Worm (Caenorhabditis elegans) whole organism, mixed stage, embryonic: ENCODE results near the gene M02D8.6.

Source experiments
- M03D4.4 ChIP-seq: sonication (generic microtip); optimal IDR thresholded peaks from 2 replicates; lab custom pipeline; 2017; ENCODE audit warnings: mild to moderate bottlenecking, missing genetic modification characterization, missing compliant biosample characterization
- bed-3 ChIP-seq: fragments of 200-800 bp; sonication (Bioruptor generic); optimal IDR thresholded peaks from 3 replicates; lab custom pipeline; 2018; ENCODE audit warnings: mild to moderate bottlenecking, missing genetic modification characterization, moderate library complexity, missing compliant biosample characterization
- blmp-1 ChIP-seq: fragments of 150-350 bp; optimal IDR thresholded peaks from 2 replicates; lab custom pipeline; 2014; ENCODE audit warnings: missing biosample characterization, missing genetic modification characterization
- ceh-39 ChIP-seq: fragments of 150-350 bp; optimal IDR thresholded peaks from 2 replicates; lab custom pipeline; 2014; ENCODE audit warnings: missing biosample characterization, missing genetic modification characterization
- ceh-83 ChIP-seq: fragments of 200-800 bp; sonication (Bioruptor generic); optimal IDR thresholded peaks from 2 replicates; lab custom pipeline; 2018; ENCODE audit warnings: mild to moderate bottlenecking, missing genetic modification characterization, missing compliant biosample characterization
- ces-1 ChIP-seq: fragments of 150-350 bp; optimal IDR thresholded peaks from 2 replicates; lab custom pipeline; 2014; ENCODE audit warnings: missing biosample characterization, missing genetic modification reagents, missing genetic modification characterization
- cnd-1 ChIP-seq: fragments of 200-800 bp; sonication (Bioruptor generic); optimal IDR thresholded peaks from 2 replicates; lab custom pipeline; 2018; ENCODE audit warnings: mild to moderate bottlenecking, missing genetic modification characterization, missing compliant biosample characterization
- drap-1 ChIP-seq: fragments of 200-800 bp; sonication (Bioruptor generic); optimal IDR thresholded peaks from 3 replicates; lab custom pipeline; 2018; ENCODE audit warnings: mild to moderate bottlenecking, missing genetic modification characterization, missing compliant biosample characterization
- elt-1 ChIP-seq: sonication (generic microtip); optimal IDR thresholded peaks from 2 replicates; lab custom pipeline; 2017; ENCODE audit warnings: missing genetic modification characterization, mild to moderate bottlenecking, missing compliant biosample characterization, antibody characterized with exemption, moderate library complexity, borderline replicate concordance; ENCODE audit not compliant: insufficient read depth
- elt-3 ChIP-seq: fragments of 150-350 bp; optimal IDR thresholded peaks from 2 replicates; lab custom pipeline; 2014; ENCODE audit warnings: missing biosample characterization, missing genetic modification characterization
- flh-1 ChIP-seq: fragments of 200-800 bp; sonication (Bioruptor generic); optimal IDR thresholded peaks from 2 replicates; lab custom pipeline; 2018; ENCODE audit warnings: mild to moderate bottlenecking, missing genetic modification characterization, moderate library complexity, missing compliant biosample characterization
- ham-2 ChIP-seq: fragments of 200-800 bp; sonication (Bioruptor generic); optimal IDR thresholded peaks from 2 replicates; lab custom pipeline; 2018; ENCODE audit warnings: mild to moderate bottlenecking, missing genetic modification characterization, missing compliant biosample characterization
- hlh-1 ChIP-seq: fragments of 150-350 bp; optimal IDR thresholded peaks from 2 replicates; lab custom pipeline; 2014; ENCODE audit warnings: missing biosample characterization, missing genetic modification reagents, missing genetic modification characterization
- lin-13 ChIP-seq: fragments of 150-350 bp; optimal IDR thresholded peaks from 2 replicates; lab custom pipeline; 2014; ENCODE audit warnings: missing biosample characterization, missing genetic modification characterization
- lin-32 ChIP-seq: fragments of 200-800 bp; sonication (Bioruptor generic); optimal IDR thresholded peaks from 2 replicates; lab custom pipeline; 2018; ENCODE audit warnings: mild to moderate bottlenecking, missing genetic modification characterization, missing compliant biosample characterization
- lsy-2 ChIP-seq: fragments of 150-350 bp; optimal IDR thresholded peaks from 2 replicates; lab custom pipeline; 2014; ENCODE audit warnings: missing biosample characterization, missing genetic modification characterization
- mab-5 ChIP-seq: fragments of 150-350 bp; optimal IDR thresholded peaks from 2 replicates; lab custom pipeline; 2014; ENCODE audit warnings: missing biosample characterization, missing genetic modification characterization
- mls-2 ChIP-seq: sonication (generic microtip); optimal IDR thresholded peaks from 2 replicates; lab custom pipeline; 2016; ENCODE audit warnings: mild to moderate bottlenecking, missing genetic modification characterization, moderate library complexity, missing compliant biosample characterization
- nhr-12 ChIP-seq: fragments of 150-350 bp; optimal IDR thresholded peaks from 2 replicates; lab custom pipeline; 2014; ENCODE audit warnings: missing biosample characterization, missing genetic modification characterization
- nhr-2 ChIP-seq: fragments of 150-350 bp; optimal IDR thresholded peaks from 2 replicates; lab custom pipeline; 2014; ENCODE audit warnings: missing biosample characterization, missing genetic modification characterization
- nhr-237 ChIP-seq: fragments of 150-350 bp; optimal IDR thresholded peaks from 2 replicates; lab custom pipeline; 2014; ENCODE audit warnings: missing biosample characterization, missing genetic modification characterization
- nhr-28 ChIP-seq: fragments of 150-350 bp; optimal IDR thresholded peaks from 2 replicates; lab custom pipeline; 2014; ENCODE audit warnings: missing biosample characterization, missing genetic modification characterization
- nhr-76 ChIP-seq: sonication (generic microtip); optimal IDR thresholded peaks from 2 replicates; lab custom pipeline; 2017; ENCODE audit warnings: missing biosample characterization, missing genetic modification characterization
- sem-2 ChIP-seq: fragments of 200-800 bp; sonication (Bioruptor generic); optimal IDR thresholded peaks from 2 replicates; lab custom pipeline; 2018; ENCODE audit warnings: mild to moderate bottlenecking, missing genetic modification characterization, missing compliant biosample characterization
- snpc-4 ChIP-seq: fragments of 150-350 bp; optimal IDR thresholded peaks from 2 replicates; lab custom pipeline; 2014; ENCODE audit warnings: missing biosample characterization, missing genetic modification characterization
- sptf-1 ChIP-seq: sonication (generic microtip); optimal IDR thresholded peaks from 2 replicates; lab custom pipeline; 2017; ENCODE audit warnings: mild to moderate bottlenecking, missing genetic modification characterization, moderate library complexity, missing compliant biosample characterization
- tbx-8 ChIP-seq: fragments of 200-800 bp; sonication (Bioruptor generic); optimal IDR thresholded peaks from 2 replicates; lab custom pipeline; 2018; ENCODE audit warnings: mild to moderate bottlenecking, missing genetic modification characterization, moderate library complexity, missing compliant biosample characterization
- unc-39 ChIP-seq: fragments of 150-350 bp; optimal IDR thresholded peaks from 2 replicates; lab custom pipeline; 2014; ENCODE audit warnings: missing biosample characterization, missing genetic modification characterization
- unc-62 ChIP-seq: fragments of 150-350 bp; optimal IDR thresholded peaks from 2 replicates; lab custom pipeline; 2014; ENCODE audit warnings: missing biosample characterization, missing genetic modification reagents, missing genetic modification characterization
- zip-8 ChIP-seq: fragments of 150-350 bp; optimal IDR thresholded peaks from 2 replicates; lab custom pipeline; 2014; ENCODE audit warnings: missing biosample characterization, missing genetic modification characterization
- ztf-11 ChIP-seq: fragments of 150-350 bp; optimal IDR thresholded peaks from 2 replicates; lab custom pipeline; 2014; ENCODE audit warnings: missing biosample characterization, missing genetic modification characterization

M02D8.6 gene

DNA sequence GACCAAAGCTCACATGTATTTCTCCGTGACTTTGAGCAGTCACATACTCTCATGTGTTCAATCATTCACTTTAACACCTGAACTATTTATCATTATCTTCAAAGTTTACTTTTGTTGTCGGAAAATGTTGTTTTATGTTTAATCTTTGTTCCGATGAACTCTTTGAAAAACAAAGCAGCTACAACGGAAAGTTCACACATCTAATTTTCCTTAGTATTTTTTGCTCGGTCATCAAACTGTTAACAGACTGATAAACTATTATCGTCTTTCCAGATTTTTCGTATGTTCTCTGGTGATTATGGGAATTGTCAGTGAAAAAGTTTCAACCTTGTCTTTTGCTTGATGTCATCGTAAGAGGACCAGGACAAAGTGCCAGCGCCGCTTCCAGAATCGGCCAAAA, 24.3 kb upstream of the M02D8.6 start:
- no peak for TF ChIP-seq ceh-39
- TF ChIP-seq elt-3 (tag; lab: Kevin White, UChicago), result no peak
- TF ChIP-seq zip-8 (tag; lab: Kevin White, UChicago), result no peak
- TF ChIP-seq elt-1 (tag; lab: Kevin White, UChicago), result no peak
- no peak for TF ChIP-seq ztf-11 (tag; lab: Kevin White, UChicago)
- TF ChIP-seq unc-62 (GFP tag; lab: Kevin White, UChicago), result no peak
- no peak for TF ChIP-seq flh-1
- no peak for TF ChIP-seq ham-2 (GFP tag; lab: Kevin White, UChicago)
- TF ChIP-seq mab-5 (tag; lab: Kevin White, UChicago), result no peak
- no peak for TF ChIP-seq unc-39
- no peak for TF ChIP-seq nhr-12 (tag; lab: Kevin White, UChicago)
- TF ChIP-seq ceh-83 (GFP tag; lab: Kevin White, UChicago), result no peak
- TF ChIP-seq hlh-1 (tag; lab: Kevin White, UChicago), result no peak
- no peak for TF ChIP-seq nhr-28 (tag; lab: Kevin White, UChicago)
- no peak for TF ChIP-seq nhr-237 (tag; lab: Kevin White, UChicago)
- TF ChIP-seq nhr-76 (tag; lab: Kevin White, UChicago), result no peak
- no peak for TF ChIP-seq cnd-1 (tag; lab: Kevin White, UChicago)
- no peak for TF ChIP-seq tbx-8
- no peak for TF ChIP-seq lsy-2

- TF ChIP-seq nhr-2 (tag; lab: Kevin White, UChicago) (no peak), ham-2 (GFP tag; lab: Kevin White, UChicago) (no peak), hlh-1 (tag; lab: Kevin White, UChicago) (no peak), tbx-8 (no peak), mls-2 (tag; lab: Kevin White, UChicago) (no peak), nhr-237 (tag; lab: Kevin White, UChicago) (no peak), nhr-12 (tag; lab: Kevin White, UChicago) (no peak), blmp-1 (no peak), zip-8 (tag; lab: Kevin White, UChicago) (no peak), sem-2 (no peak), sptf-1 (tag; lab: Kevin White, UChicago) (no peak), drap-1 (GFP tag; lab: Kevin White, UChicago) (no peak)
These were observed 22.6 kb upstream of the M02D8.6 start for ce11 chrX:8754285-8754795.

DNA sequence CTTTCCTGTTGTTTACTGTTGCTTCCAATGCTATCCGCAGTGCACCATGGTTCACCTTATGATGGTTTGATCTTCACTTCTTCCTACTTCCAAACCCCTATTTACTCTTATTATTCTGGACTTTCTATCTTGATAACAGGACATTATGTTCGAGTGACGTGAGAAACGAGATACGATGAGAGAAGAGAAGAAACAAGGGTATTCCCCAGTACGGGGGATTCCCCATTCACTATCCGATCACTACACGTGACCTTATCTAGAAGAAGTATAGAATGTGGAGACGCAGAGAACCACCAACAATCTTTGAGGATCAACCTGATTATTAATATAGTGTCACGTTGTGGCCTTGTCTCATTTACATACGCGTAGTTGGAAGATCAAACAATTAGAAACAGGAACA, 20.8 kb upstream of the M02D8.6 start:
- TF ChIP-seq elt-1 (tag; lab: Kevin White, UChicago) (peak; percentile 78), unc-62 (GFP tag; lab: Kevin White, UChicago) (peak; percentile 47), nhr-76 (tag; lab: Kevin White, UChicago) (no peak), elt-3 (tag; lab: Kevin White, UChicago) (peak; percentile 44), ham-2 (GFP tag; lab: Kevin White, UChicago) (no peak), snpc-4 (tag; lab: Kevin White, UChicago) (no peak)
- TF ChIP-seq, all 35 proteins: peak for 3

- TF ChIP-seq bed-3 (GFP tag; lab: Kevin White, UChicago) (no peak), mab-5 (tag; lab: Kevin White, UChicago) (no peak), nhr-76 (tag; lab: Kevin White, UChicago) (no peak), drap-1 (GFP tag; lab: Kevin White, UChicago) (no peak), elt-1 (tag; lab: Kevin White, UChicago) (no peak), sem-2 (no peak), zip-8 (tag; lab: Kevin White, UChicago) (no peak), M03D4.4 (tag; lab: Kevin White, UChicago) (no peak), lin-13 (tag; lab: Kevin White, UChicago) (no peak), unc-62 (GFP tag; lab: Kevin White, UChicago) (no peak), nhr-12 (tag; lab: Kevin White, UChicago) (no peak), elt-3 (tag; lab: Kevin White, UChicago) (no peak), lsy-2 (no peak), nhr-28 (tag; lab: Kevin White, UChicago) (no peak), lin-32 (GFP tag; lab: Kevin White, UChicago) (no peak), nhr-2 (tag; lab: Kevin White, UChicago) (no peak), ces-1 (GFP tag; lab: Kevin White, UChicago) (no peak), ham-2 (GFP tag; lab: Kevin White, UChicago) (no peak), nhr-237 (tag; lab: Kevin White, UChicago) (no peak)
These were observed 18.9 kb upstream of the M02D8.6 start, which contains the start of gene asns-2 for ce11 chrX:8750660-8751059. Gene asns-2, minus strand, starts transcription at chrX:8750941.
